Fruit fly (Drosophila melanogaster) whole organism, adult: ENCODE results near the gene CG6628.

Source experiments
- CG11617 ChIP-seq: fragments of 200-800 bp; sonication (Bioruptor generic); optimal IDR thresholded peaks from 2 replicates; lab custom pipeline; 2017; ENCODE audit warnings: mild to moderate bottlenecking, missing biosample characterization, missing genetic modification reagents, missing genetic modification characterization
- CG12768 ChIP-seq: fragments of 200-800 bp; sonication (Bioruptor generic); optimal IDR thresholded peaks from 2 replicates; lab custom pipeline; 2017; ENCODE audit warnings: missing biosample characterization, missing genetic modification characterization, mild to moderate bottlenecking, moderate library complexity, missing genetic modification reagents
- CG1620 ChIP-seq: fragments of 200-800 bp; sonication (Bioruptor generic); optimal IDR thresholded peaks from 2 replicates; lab custom pipeline; 2016; ENCODE audit warnings: missing biosample characterization, missing genetic modification characterization
- CG33017 ChIP-seq: fragments of 200-800 bp; sonication (Bioruptor generic); optimal IDR thresholded peaks from 2 replicates; lab custom pipeline; 2018; ENCODE audit warnings: missing biosample characterization, mild to moderate bottlenecking, missing genetic modification characterization, moderate library complexity
- CG7101 ChIP-seq: fragments of 200-800 bp; sonication (Bioruptor generic); optimal IDR thresholded peaks from 2 replicates; lab custom pipeline; 2018; ENCODE audit warnings: missing biosample characterization, mild to moderate bottlenecking, missing genetic modification characterization, moderate library complexity
- Crg-1 ChIP-seq: fragments of 200-800 bp; sonication (Bioruptor generic); optimal IDR thresholded peaks from 2 replicates; lab custom pipeline; 2016; ENCODE audit warnings: missing biosample characterization, missing genetic modification characterization
- Mnt ChIP-seq: fragments of 200-800 bp; sonication (Bioruptor generic); optimal IDR thresholded peaks from 2 replicates; lab custom pipeline; 2016; ENCODE audit warnings: missing biosample characterization, mild to moderate bottlenecking, missing genetic modification characterization
- cic ChIP-seq: fragments of 200-800 bp; sonication (Bioruptor generic); optimal IDR thresholded peaks from 2 replicates; lab custom pipeline; 2017; ENCODE audit warnings: missing biosample characterization, mild to moderate bottlenecking, missing genetic modification characterization, moderate library complexity
- cnc ChIP-seq, 2 experiments: fragments of >200 bp; optimal IDR thresholded peaks; 2 replicates each; lab custom pipeline; 2017
- kay ChIP-seq: fragments of 200-800 bp; sonication (Bioruptor generic); peaks from one replicate; lab custom pipeline; 2016; ENCODE audit warnings: missing biosample characterization, missing genetic modification characterization, borderline replicate concordance
- ovo ChIP-seq: fragments of 200-800 bp; sonication (Bioruptor generic); optimal IDR thresholded peaks from 2 replicates; lab custom pipeline; 2016; ENCODE audit warnings: missing biosample characterization, missing genetic modification characterization
- pad ChIP-seq: fragments of 200-800 bp; sonication (Bioruptor generic); optimal IDR thresholded peaks from 3 replicates; lab custom pipeline; 2017; ENCODE audit warnings: missing biosample characterization, missing genetic modification characterization, mild to moderate bottlenecking, moderate library complexity, missing genetic modification reagents
- tj ChIP-seq: fragments of 200-800 bp; sonication (Bioruptor generic); optimal IDR thresholded peaks from 3 replicates; lab custom pipeline; 2017; ENCODE audit warnings: missing biosample characterization, mild to moderate bottlenecking, missing genetic modification characterization, moderate library complexity

dm6 chr3L:10215365-10215764, 48.5 kb upstream of the CG6628 start, which contains the start of gene CG8065:
- TF ChIP-seq CG7101 (tag; lab: Kevin White, UChicago) (no peak), kay (no peak), Crg-1 (GFP tag; lab: Kevin White, UChicago) (no peak), Mnt (GFP tag; lab: Kevin White, UChicago) (no peak), pad (GFP tag; lab: Kevin White, UChicago) (no peak), cic (no peak), CG11617 (GFP tag; lab: Kevin White, UChicago) (no peak), cnc (optimal IDR thresholded peaks at IDR 0.05; lab: Kevin White, UChicago) (no peak), CG33017 (tag; lab: Kevin White, UChicago) (no peak), tj (GFP tag; lab: Kevin White, UChicago) (no peak), CG1620 (no peak), ovo (GFP tag; lab: Kevin White, UChicago) (no peak), CG12768 (no peak)
